Worm (Caenorhabditis elegans) whole organism, mixed stage, embryonic: ENCODE data around the gene nprl-2.
A peak's percentile ranks its signal among the peaks of the same experiment; 100 is the strongest.

Experiments used
- bed-3 ChIP-seq: fragments of 200-800 bp; sonication (Bioruptor generic); optimal IDR thresholded peaks from 3 replicates; lab custom pipeline; 2018; ENCODE audit warnings: mild to moderate bottlenecking, missing genetic modification characterization, moderate library complexity, missing compliant biosample characterization
- blmp-1 ChIP-seq: fragments of 150-350 bp; optimal IDR thresholded peaks from 2 replicates; lab custom pipeline; 2014; ENCODE audit warnings: missing biosample characterization, missing genetic modification characterization
- ceh-39 ChIP-seq: fragments of 150-350 bp; optimal IDR thresholded peaks from 2 replicates; lab custom pipeline; 2014; ENCODE audit warnings: missing biosample characterization, missing genetic modification characterization
- ceh-43 ChIP-seq: fragments of 200-800 bp; sonication (Bioruptor generic); optimal IDR thresholded peaks from 2 replicates; lab custom pipeline; 2018; ENCODE audit warnings: mild to moderate bottlenecking, missing genetic modification characterization, moderate library complexity, missing compliant biosample characterization
- ceh-83 ChIP-seq: fragments of 200-800 bp; sonication (Bioruptor generic); optimal IDR thresholded peaks from 2 replicates; lab custom pipeline; 2018; ENCODE audit warnings: mild to moderate bottlenecking, missing genetic modification characterization, missing compliant biosample characterization
- ces-1 ChIP-seq: fragments of 150-350 bp; optimal IDR thresholded peaks from 2 replicates; lab custom pipeline; 2014; ENCODE audit warnings: missing biosample characterization, missing genetic modification reagents, missing genetic modification characterization
- cnd-1 ChIP-seq: fragments of 200-800 bp; sonication (Bioruptor generic); optimal IDR thresholded peaks from 2 replicates; lab custom pipeline; 2018; ENCODE audit warnings: mild to moderate bottlenecking, missing genetic modification characterization, missing compliant biosample characterization
- drap-1 ChIP-seq: fragments of 200-800 bp; sonication (Bioruptor generic); optimal IDR thresholded peaks from 3 replicates; lab custom pipeline; 2018; ENCODE audit warnings: mild to moderate bottlenecking, missing genetic modification characterization, missing compliant biosample characterization
- flh-1 ChIP-seq: fragments of 200-800 bp; sonication (Bioruptor generic); optimal IDR thresholded peaks from 2 replicates; lab custom pipeline; 2018; ENCODE audit warnings: mild to moderate bottlenecking, missing genetic modification characterization, moderate library complexity, missing compliant biosample characterization
- ham-2 ChIP-seq: fragments of 200-800 bp; sonication (Bioruptor generic); optimal IDR thresholded peaks from 2 replicates; lab custom pipeline; 2018; ENCODE audit warnings: mild to moderate bottlenecking, missing genetic modification characterization, missing compliant biosample characterization
- hlh-1 ChIP-seq: fragments of 150-350 bp; optimal IDR thresholded peaks from 2 replicates; lab custom pipeline; 2014; ENCODE audit warnings: missing biosample characterization, missing genetic modification reagents, missing genetic modification characterization
- lin-32 ChIP-seq: fragments of 200-800 bp; sonication (Bioruptor generic); optimal IDR thresholded peaks from 2 replicates; lab custom pipeline; 2018; ENCODE audit warnings: mild to moderate bottlenecking, missing genetic modification characterization, missing compliant biosample characterization
- lsy-2 ChIP-seq: fragments of 150-350 bp; optimal IDR thresholded peaks from 2 replicates; lab custom pipeline; 2014; ENCODE audit warnings: missing biosample characterization, missing genetic modification characterization
- mab-5 ChIP-seq: fragments of 150-350 bp; optimal IDR thresholded peaks from 2 replicates; lab custom pipeline; 2014; ENCODE audit warnings: missing biosample characterization, missing genetic modification characterization
- mep-1 ChIP-seq: fragments of 150-350 bp; optimal IDR thresholded peaks from 2 replicates; lab custom pipeline; 2017; ENCODE audit warnings: missing biosample characterization, missing genetic modification reagents, missing genetic modification characterization, inconsistent platforms
- mls-2 ChIP-seq: sonication (generic microtip); optimal IDR thresholded peaks from 2 replicates; lab custom pipeline; 2016; ENCODE audit warnings: mild to moderate bottlenecking, missing genetic modification characterization, moderate library complexity, missing compliant biosample characterization
- nhr-12 ChIP-seq: fragments of 150-350 bp; optimal IDR thresholded peaks from 2 replicates; lab custom pipeline; 2014; ENCODE audit warnings: missing biosample characterization, missing genetic modification characterization
- nhr-2 ChIP-seq: fragments of 150-350 bp; optimal IDR thresholded peaks from 2 replicates; lab custom pipeline; 2014; ENCODE audit warnings: missing biosample characterization, missing genetic modification characterization
- nhr-237 ChIP-seq: fragments of 150-350 bp; optimal IDR thresholded peaks from 2 replicates; lab custom pipeline; 2014; ENCODE audit warnings: missing biosample characterization, missing genetic modification characterization
- nhr-28 ChIP-seq: fragments of 150-350 bp; optimal IDR thresholded peaks from 2 replicates; lab custom pipeline; 2014; ENCODE audit warnings: missing biosample characterization, missing genetic modification characterization
- nhr-76 ChIP-seq: sonication (generic microtip); optimal IDR thresholded peaks from 2 replicates; lab custom pipeline; 2017; ENCODE audit warnings: missing biosample characterization, missing genetic modification characterization
- pha-4 ChIP-seq: fragments of 150-350 bp; optimal IDR thresholded peaks from 2 replicates; lab custom pipeline; 2018; ENCODE audit warnings: missing biosample characterization, missing genetic modification reagents, missing genetic modification characterization
- sem-2 ChIP-seq: fragments of 200-800 bp; sonication (Bioruptor generic); optimal IDR thresholded peaks from 2 replicates; lab custom pipeline; 2018; ENCODE audit warnings: mild to moderate bottlenecking, missing genetic modification characterization, missing compliant biosample characterization
- snpc-4 ChIP-seq: fragments of 150-350 bp; optimal IDR thresholded peaks from 2 replicates; lab custom pipeline; 2014; ENCODE audit warnings: missing biosample characterization, missing genetic modification characterization
- sptf-1 ChIP-seq: sonication (generic microtip); optimal IDR thresholded peaks from 2 replicates; lab custom pipeline; 2017; ENCODE audit warnings: mild to moderate bottlenecking, missing genetic modification characterization, moderate library complexity, missing compliant biosample characterization
- tbx-8 ChIP-seq: fragments of 200-800 bp; sonication (Bioruptor generic); optimal IDR thresholded peaks from 2 replicates; lab custom pipeline; 2018; ENCODE audit warnings: mild to moderate bottlenecking, missing genetic modification characterization, moderate library complexity, missing compliant biosample characterization
- unc-120 ChIP-seq: sonication (generic microtip); optimal IDR thresholded peaks from 2 replicates; lab custom pipeline; 2017; ENCODE audit warnings: missing genetic modification characterization, missing compliant biosample characterization; ENCODE audit not compliant: poor library complexity, severe bottlenecking
- unc-39 ChIP-seq: fragments of 150-350 bp; optimal IDR thresholded peaks from 2 replicates; lab custom pipeline; 2014; ENCODE audit warnings: missing biosample characterization, missing genetic modification characterization
- unc-62 ChIP-seq: fragments of 150-350 bp; optimal IDR thresholded peaks from 2 replicates; lab custom pipeline; 2014; ENCODE audit warnings: missing biosample characterization, missing genetic modification reagents, missing genetic modification characterization
- zip-8 ChIP-seq: fragments of 150-350 bp; optimal IDR thresholded peaks from 2 replicates; lab custom pipeline; 2014; ENCODE audit warnings: missing biosample characterization, missing genetic modification characterization
- ztf-11 ChIP-seq: fragments of 150-350 bp; optimal IDR thresholded peaks from 2 replicates; lab custom pipeline; 2014; ENCODE audit warnings: missing biosample characterization, missing genetic modification characterization

Gene nprl-2

ce11 chrIV:7556265-7556866 is at the start of gene nprl-2, which contains the start of the genes F49E8.7 and F49E8.8:
nprl-2 (plus strand) TSS chrIV:7556816.
F49E8.7 (minus strand) TSS chrIV:7556365.
F49E8.8 (plus strand) TSS chrIV:7556637.
- TF ChIP-seq nhr-28 (no peak), cnd-1 (no peak), mep-1 (tag; lab: Kevin White, UChicago) (no peak), mls-2 (tag; lab: Kevin White, UChicago) (no peak), ceh-43 (GFP tag; lab: Kevin White, UChicago) (no peak), zip-8 (no peak), mab-5 (tag; lab: Kevin White, UChicago) (no peak), sptf-1 (tag; lab: Kevin White, UChicago) (no peak), ceh-83 (GFP tag; lab: Kevin White, UChicago) (no peak), lin-32 (GFP tag; lab: Kevin White, UChicago) (no peak), tbx-8 (GFP tag; lab: Kevin White, UChicago) (no peak), snpc-4 (no peak), drap-1 (GFP tag; lab: Kevin White, UChicago) (no peak), sem-2 (GFP tag; lab: Kevin White, UChicago) (no peak), nhr-76 (tag; lab: Kevin White, UChicago) (no peak)

ce11 chrIV:7507305-7507704 is 49.3 kb upstream of the nprl-2 start:
- TF ChIP-seq ceh-39 (tag; lab: Kevin White, UChicago) = no peak
- TF ChIP-seq ces-1 (GFP tag; lab: Kevin White, UChicago) = no peak
- TF ChIP-seq ceh-43 (GFP tag; lab: Kevin White, UChicago) = no peak
- TF ChIP-seq nhr-237 = no peak
- no peak for TF ChIP-seq ceh-83 (GFP tag; lab: Kevin White, UChicago)
- no peak for TF ChIP-seq bed-3
- no peak for TF ChIP-seq lsy-2
- no peak for TF ChIP-seq snpc-4
- no peak for TF ChIP-seq unc-39 (tag; lab: Kevin White, UChicago)
- no peak for TF ChIP-seq nhr-76 (tag; lab: Kevin White, UChicago)
- TF ChIP-seq ham-2 (GFP tag; lab: Kevin White, UChicago) = no peak
- no peak for TF ChIP-seq zip-8
- no peak for TF ChIP-seq drap-1 (GFP tag; lab: Kevin White, UChicago)

ce11 chrIV:7507841-7508509 is 48.6 kb upstream of the nprl-2 start, which contains the start of the genes vdac-1 and R05G6.5:
vdac-1 (minus strand) TSS chrIV:7507891.
R05G6.5 (plus strand) TSS chrIV:7508367.
- TF ChIP-seq snpc-4 = no peak
- peak; percentile 72 for TF ChIP-seq nhr-237
- TF ChIP-seq nhr-76 (tag; lab: Kevin White, UChicago) = no peak
- no peak for TF ChIP-seq zip-8
- no peak for TF ChIP-seq tbx-8 (GFP tag; lab: Kevin White, UChicago)
- peak; percentile 14 for TF ChIP-seq hlh-1
- TF ChIP-seq sem-2 (GFP tag; lab: Kevin White, UChicago) = no peak
- no peak for TF ChIP-seq nhr-2
- no peak for TF ChIP-seq ztf-11 (tag; lab: Kevin White, UChicago)
- TF ChIP-seq unc-120 (tag; lab: Kevin White, UChicago) = no peak
- TF ChIP-seq unc-39 (tag; lab: Kevin White, UChicago) = no peak
- TF ChIP-seq blmp-1 (tag; lab: Kevin White, UChicago) = no peak
- no peak for TF ChIP-seq ceh-39 (tag; lab: Kevin White, UChicago)
- no peak for TF ChIP-seq sptf-1 (tag; lab: Kevin White, UChicago)
- TF ChIP-seq drap-1 (GFP tag; lab: Kevin White, UChicago) = no peak
- TF ChIP-seq flh-1 (GFP tag; lab: Kevin White, UChicago) = no peak
- peak; percentile 47 for TF ChIP-seq mep-1 (tag; lab: Kevin White, UChicago)
- TF ChIP-seq nhr-28 = no peak
- no peak for TF ChIP-seq lsy-2

- TF ChIP-seq lsy-2 = peak; percentile 73
- TF ChIP-seq bed-3 = no peak
- TF ChIP-seq unc-62 (GFP tag; lab: Kevin White, UChicago) = no peak
- no peak for TF ChIP-seq pha-4 (tag; lab: Kevin White, UChicago)
Measured at ce11 chrIV:7508850-7509249, 47.8 kb upstream of the nprl-2 start.

DNA sequence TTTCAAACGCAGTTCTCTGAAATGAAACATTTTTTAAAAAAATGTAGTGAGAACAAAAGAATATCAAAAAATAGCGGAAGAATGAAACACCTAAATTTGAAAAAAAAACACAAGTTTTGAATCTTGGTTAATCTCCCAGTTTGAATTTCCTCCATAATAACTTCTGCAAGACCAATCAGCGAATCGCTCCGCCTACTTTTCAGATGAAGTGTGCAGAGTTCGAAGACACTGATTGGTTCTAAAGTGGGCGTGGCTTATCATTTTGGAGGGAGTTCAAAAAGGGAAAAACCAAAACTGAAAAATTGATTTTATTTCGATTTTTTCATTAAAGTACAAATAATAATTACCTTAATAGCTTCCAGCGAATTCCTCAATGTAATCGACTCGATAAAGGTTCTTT is 45.8 kb upstream of the nprl-2 start:
- no peak for TF ChIP-seq pha-4 (tag; lab: Kevin White, UChicago)
- TF ChIP-seq nhr-12 (tag; lab: Kevin White, UChicago) = no peak
- TF ChIP-seq nhr-28 = no peak
- TF ChIP-seq unc-39 (tag; lab: Kevin White, UChicago) = no peak
- TF ChIP-seq snpc-4 = no peak
